Worm (Caenorhabditis elegans) whole organism, young adult: ENCODE data around the gene C36C9.5.

Experiments
- B0019.2 ChIP-seq: fragments of 200-800 bp; sonication (Bioruptor generic); conservative IDR thresholded peaks from 2 replicates; pipeline ENCODE4 v1.3.6; 2022; ENCODE audit warnings: missing genetic modification reagents, missing genetic modification characterization, missing compliant biosample characterization
- B0035.1 ChIP-seq: sonication (generic microtip); optimal IDR thresholded peaks from 2 replicates; lab custom pipeline; 2016; ENCODE audit warnings: missing genetic modification characterization, mild to moderate bottlenecking, missing compliant biosample characterization, missing genotype, missing genetic modification reagents
- B0261.1 ChIP-seq: sonication (generic microtip); optimal IDR thresholded peaks from 2 replicates; lab custom pipeline; 2016; ENCODE audit warnings: mild to moderate bottlenecking, missing genetic modification characterization, moderate library complexity, missing compliant biosample characterization
- D2030.7 ChIP-seq: fragments of 200-800 bp; sonication (Bioruptor generic); IDR thresholded peaks from 2 replicates; pipeline ENCODE4 v1.3.6; 2022; ENCODE audit warnings: missing genetic modification reagents, missing genetic modification characterization, missing compliant biosample characterization
- F23B12.7 ChIP-seq: sonication (generic microtip); optimal IDR thresholded peaks from 2 replicates; lab custom pipeline; 2017; ENCODE audit warnings: missing genetic modification characterization, mild to moderate bottlenecking, missing compliant biosample characterization, antibody characterized with exemption, moderate library complexity; ENCODE audit not compliant: insufficient read depth
- F37B4.10 ChIP-seq: fragments of 200-800 bp; sonication (Bioruptor generic); IDR thresholded peaks from 2 replicates; pipeline ENCODE4 v1.3.6; 2022; ENCODE audit warnings: missing genetic modification characterization, missing compliant biosample characterization
- F52B5.7 ChIP-seq: sonication (generic microtip); optimal IDR thresholded peaks from 2 replicates; lab custom pipeline; 2016; ENCODE audit warnings: mild to moderate bottlenecking, missing genetic modification characterization, missing compliant biosample characterization
- K11D2.4 ChIP-seq: fragments of 200-800 bp; sonication (Bioruptor generic); IDR thresholded peaks from 2 replicates; pipeline ENCODE4 v1.3.6; 2022; ENCODE audit warnings: missing genetic modification reagents, missing genetic modification characterization, missing compliant biosample characterization
- Y53F4B.3 ChIP-seq: fragments of 200-800 bp; sonication (Bioruptor generic); IDR thresholded peaks from 2 replicates; pipeline ENCODE4 v1.3.6; 2022; ENCODE audit warnings: missing genetic modification reagents, missing genetic modification characterization, missing compliant biosample characterization
- Y53G8AR.9 ChIP-seq: fragments of 200-800 bp; sonication (Bioruptor generic); conservative IDR thresholded peaks from 2 replicates; pipeline ENCODE4 v1.3.6; 2022; ENCODE audit warnings: missing genetic modification reagents, missing genetic modification characterization, missing compliant biosample characterization
- Y79H2A.3 ChIP-seq: fragments of 200-800 bp; sonication (Bioruptor generic); conservative IDR thresholded peaks from 2 replicates; pipeline ENCODE4 v1.3.6; 2022; ENCODE audit warnings: missing genetic modification reagents, missing genetic modification characterization, missing compliant biosample characterization
- atf-7 ChIP-seq: sonication (generic microtip); optimal IDR thresholded peaks from 2 replicates; lab custom pipeline; 2017; ENCODE audit warnings: mild to moderate bottlenecking, missing genetic modification characterization, missing compliant biosample characterization
- athp-1 ChIP-seq: sonication (generic microtip); optimal IDR thresholded peaks from 2 replicates; lab custom pipeline; 2017; ENCODE audit warnings: mild to moderate bottlenecking, missing genetic modification characterization, missing compliant biosample characterization
- attf-5 ChIP-seq: fragments of 200-800 bp; sonication (Bioruptor generic); optimal IDR thresholded peaks from 2 replicates; lab custom pipeline; 2018; ENCODE audit warnings: mild to moderate bottlenecking, missing genetic modification characterization, missing compliant biosample characterization
- bed-1 ChIP-seq: fragments of 200-800 bp; sonication (Bioruptor generic); IDR thresholded peaks from 2 replicates; pipeline ENCODE4 v1.3.6; 2022; ENCODE audit warnings: missing genetic modification reagents, missing genetic modification characterization, missing compliant biosample characterization
- bed-2 ChIP-seq: fragments of 200-800 bp; sonication (Bioruptor generic); IDR thresholded peaks from 2 replicates; pipeline ENCODE4 v1.3.6; 2022; ENCODE audit warnings: missing genetic modification reagents, missing genetic modification characterization, missing compliant biosample characterization
- ceh-40 ChIP-seq: fragments of 200-800 bp; sonication (Bioruptor generic); IDR thresholded peaks from 2 replicates; pipeline ENCODE4 v1.3.6; 2022; ENCODE audit warnings: missing genetic modification characterization, missing compliant biosample characterization
- ceh-58 ChIP-seq: fragments of 200-800 bp; sonication (Bioruptor generic); IDR thresholded peaks from 2 replicates; pipeline ENCODE4 v1.3.6; 2022; ENCODE audit warnings: missing genetic modification characterization, missing compliant biosample characterization
- ceh-79 ChIP-seq: sonication (generic microtip); optimal IDR thresholded peaks from 2 replicates; lab custom pipeline; 2017; ENCODE audit warnings: mild to moderate bottlenecking, missing genetic modification characterization, missing compliant biosample characterization
- efl-1 ChIP-seq: fragments of 150-350 bp; optimal IDR thresholded peaks from 2 replicates; lab custom pipeline; 2014; ENCODE audit warnings: missing biosample characterization, missing genetic modification reagents, missing genetic modification characterization
- egl-44 ChIP-seq: fragments of 200-800 bp; sonication (Bioruptor generic); IDR thresholded peaks from 2 replicates; pipeline ENCODE4 v1.3.6; 2022; ENCODE audit warnings: missing genetic modification reagents, missing genetic modification characterization, missing compliant biosample characterization
- hlh-26 ChIP-seq: fragments of 200-800 bp; sonication (Bioruptor generic); conservative IDR thresholded peaks from 2 replicates; pipeline ENCODE4 v1.3.6; 2022; ENCODE audit warnings: missing genetic modification reagents, missing genetic modification characterization, missing compliant biosample characterization
- hmg-1.2 ChIP-seq: fragments of 200-800 bp; sonication (Bioruptor generic); IDR thresholded peaks from 2 replicates; pipeline ENCODE4 v1.3.6; 2022; ENCODE audit warnings: missing genetic modification reagents, missing genetic modification characterization, missing compliant biosample characterization
- hrde-1 ChIP-seq: sonication (generic microtip); optimal IDR thresholded peaks from 2 replicates; lab custom pipeline; 2016; ENCODE audit warnings: missing genetic modification characterization, mild to moderate bottlenecking, missing compliant biosample characterization, moderate library complexity, missing genotype, missing genetic modification reagents, borderline replicate concordance
- hsf-1 ChIP-seq: fragments of 200-800 bp; sonication (Bioruptor generic); IDR thresholded peaks from 2 replicates; pipeline ENCODE4 v1.3.6; 2022; ENCODE audit warnings: missing genetic modification reagents, missing genetic modification characterization, missing compliant biosample characterization
- let-526 ChIP-seq: fragments of 200-800 bp; sonication (Bioruptor generic); IDR thresholded peaks from 2 replicates; pipeline ENCODE4 v1.3.6; 2022; ENCODE audit warnings: missing genetic modification reagents, missing genetic modification characterization, missing compliant biosample characterization
- let-607 ChIP-seq, 2 experiments: fragments of 200-800 bp in 1 of 2; sonication (Bioruptor generic) in 1 of 2; sonication (generic microtip) in 1 of 2; optimal IDR thresholded peaks; 2 replicates each; lab custom pipeline; 2016 to 2018; ENCODE audit warnings: mild to moderate bottlenecking in 2 of 2, missing compliant biosample characterization in 2 of 2, missing genetic modification characterization in 2 of 2, moderate library complexity in 2 of 2, missing genotype in 1 of 2
- lsy-27 ChIP-seq: sonication (generic microtip); optimal IDR thresholded peaks from 2 replicates; lab custom pipeline; 2017; ENCODE audit warnings: missing genetic modification characterization, mild to moderate bottlenecking, missing compliant biosample characterization, antibody characterized with exemption, missing genotype, borderline replicate concordance; ENCODE audit not compliant: insufficient read depth
- mcd-1 ChIP-seq: fragments of 200-800 bp; sonication (Bioruptor generic); IDR thresholded peaks from 2 replicates; pipeline ENCODE4 v1.3.6; 2022; ENCODE audit warnings: missing genetic modification reagents, missing genetic modification characterization, missing compliant biosample characterization
- mel-28 ChIP-seq: sonication (generic microtip); optimal IDR thresholded peaks from 2 replicates; lab custom pipeline; 2016; ENCODE audit warnings: borderline replicate concordance, mild to moderate bottlenecking, missing genetic modification characterization, missing compliant biosample characterization
- mes-4 ChIP-seq: sonication (generic microtip); optimal IDR thresholded peaks from 2 replicates; lab custom pipeline; 2016; ENCODE audit warnings: missing genotype, missing genetic modification characterization, missing compliant biosample characterization
- nfya-1 ChIP-seq: sonication (generic microtip); optimal IDR thresholded peaks from 2 replicates; lab custom pipeline; 2017; ENCODE audit warnings: antibody characterized with exemption, missing compliant biosample characterization, missing genetic modification characterization, borderline replicate concordance; ENCODE audit not compliant: insufficient read depth
- nhr-179 ChIP-seq: sonication (generic microtip); optimal IDR thresholded peaks from 2 replicates; lab custom pipeline; 2016; ENCODE audit warnings: mild to moderate bottlenecking, missing genetic modification characterization, missing compliant biosample characterization
- repo-1 ChIP-seq: sonication (generic microtip); optimal IDR thresholded peaks from 2 replicates; lab custom pipeline; 2017; ENCODE audit warnings: mild to moderate bottlenecking, missing genetic modification characterization, missing compliant biosample characterization
- snpc-1.3 ChIP-seq: sonication (generic microtip); optimal IDR thresholded peaks from 2 replicates; lab custom pipeline; 2017; ENCODE audit warnings: missing genetic modification characterization, mild to moderate bottlenecking, missing compliant biosample characterization, antibody characterized with exemption, moderate library complexity, missing genotype, missing genetic modification reagents; ENCODE audit not compliant: insufficient read depth
- snpc-4 ChIP-seq, 5 experiments: fragments of 150-350 bp in 1 of 5; sonication (generic microtip) in 4 of 5; optimal IDR thresholded peaks; 2 replicates each; lab custom pipeline; 2014 to 2018; ENCODE audit warnings: missing genetic modification characterization in 5 of 5, missing biosample characterization in 3 of 5, antibody characterized with exemption in 2 of 5, mild to moderate bottlenecking in 2 of 5, missing compliant biosample characterization in 2 of 5, missing genotype in 2 of 5, moderate library complexity in 2 of 5, missing genetic modification reagents in 1 of 5
- ztf-26 ChIP-seq: sonication (generic microtip); optimal IDR thresholded peaks from 2 replicates; lab custom pipeline; 2017; ENCODE audit warnings: missing genetic modification characterization, missing compliant biosample characterization
- ztf-6 ChIP-seq: fragments of 200-800 bp; sonication (Bioruptor generic); IDR thresholded peaks from 2 replicates; pipeline ENCODE4 v1.3.6; 2022; ENCODE audit warnings: missing genetic modification reagents, missing genetic modification characterization, missing compliant biosample characterization

C36C9.5 gene

ce11 chrX:1674056-1674455, 29.7 kb downstream of the C36C9.5 start, which contains the start of gene tbx-31:
Gene tbx-31, minus strand, starts transcription at chrX:1674156.
- TF ChIP-seq Y53F4B.3 (GFP tag; lab: Robert Waterston, UW) (no peak), ceh-79 (tag; lab: Kevin White, UChicago) (no peak), snpc-4 (GFP tag; optimal IDR thresholded peaks at IDR 0.05; lab: Kevin White, UChicago) (no peak), snpc-4 (tag; optimal IDR thresholded peaks at IDR 0.05; lab: Kevin White, UChicago) (no peak), Y53G8AR.9 (GFP tag; lab: Robert Waterston, UW) (no peak), let-607 (tag; optimal IDR thresholded peaks at IDR 0.05; lab: Kevin White, UChicago) (no peak), ceh-40 (no peak), attf-5 (GFP tag; lab: Kevin White, UChicago) (no peak), F52B5.7 (tag; lab: Kevin White, UChicago) (no peak)
- TF ChIP-seq, all 124 proteins: peak for 0

DNA sequence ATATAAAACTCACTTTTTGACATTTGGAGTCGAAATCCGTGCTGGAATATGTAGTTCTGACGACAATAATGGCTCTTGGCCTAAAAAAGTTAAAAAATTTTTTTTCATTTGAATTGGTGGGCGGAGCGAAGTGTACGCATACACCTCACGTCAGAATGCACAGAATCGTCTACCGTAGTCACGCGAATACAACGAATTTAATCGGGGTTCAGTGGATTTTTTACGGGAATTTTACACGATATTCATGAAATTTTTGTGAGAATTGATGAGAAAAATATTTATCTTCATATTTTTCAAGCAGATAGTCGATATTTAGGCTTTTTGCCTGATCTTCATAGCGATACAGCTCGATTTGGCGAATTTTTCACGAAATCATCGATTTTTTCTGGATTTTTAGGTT, 35.0 kb downstream of the C36C9.5 start, which contains the start of gene R09H3.3:
TSS of gene R09H3.3 (minus strand) at position 101 of the 400 bp plus-strand sequence.
- TF ChIP-seq attf-5 (GFP tag; lab: Kevin White, UChicago) (no peak), B0035.1 (tag; lab: Kevin White, UChicago) (no peak), atf-7 (no peak), egl-44 (no peak), hsf-1 (GFP tag; lab: Robert Waterston, UW) (no peak), K11D2.4 (GFP tag; lab: Robert Waterston, UW) (no peak), hlh-26 (no peak), let-526 (no peak), mel-28 (no peak), Y79H2A.3 (GFP tag; lab: Robert Waterston, UW) (no peak), ztf-6 (no peak), B0261.1 (tag; lab: Kevin White, UChicago) (no peak), ceh-58 (GFP tag; lab: Robert Waterston, UW) (no peak), nhr-179 (tag; lab: Kevin White, UChicago) (no peak), bed-2 (no peak), F37B4.10 (no peak), nfya-1 (tag; lab: Kevin White, UChicago) (no peak), lsy-27 (no peak), mcd-1 (GFP tag; lab: Robert Waterston, UW) (no peak)
- TF ChIP-seq, all 124 proteins: peak for 0

DNA sequence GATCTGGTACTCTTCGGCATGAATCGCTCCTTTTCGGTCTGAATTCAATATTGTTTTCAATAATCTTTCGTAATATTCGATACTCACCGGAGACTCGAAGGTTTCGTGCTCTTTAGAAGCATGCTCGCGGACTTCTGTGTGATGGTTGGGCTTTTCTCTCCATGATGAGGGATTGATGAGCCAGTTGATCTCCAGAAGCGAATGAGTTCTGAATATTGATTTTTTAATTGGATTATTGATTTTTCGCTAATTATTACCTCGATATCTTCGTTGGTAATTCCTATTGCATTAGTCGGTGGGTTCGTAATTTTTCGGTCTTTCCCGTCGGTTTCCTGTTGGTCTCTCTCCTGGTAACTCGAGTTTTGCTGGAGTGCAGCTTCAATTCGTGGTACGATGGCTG, 36.7 kb downstream of the C36C9.5 start:
- TF ChIP-seq efl-1 (GFP tag; lab: Kevin White, UChicago) (no peak), F37B4.10 (no peak), mes-4 (tag; lab: Kevin White, UChicago) (no peak), athp-1 (no peak), D2030.7 (no peak), snpc-1.3 (tag; lab: Kevin White, UChicago) (no peak), hmg-1.2 (GFP tag; lab: Robert Waterston, UW) (no peak), mel-28 (no peak), repo-1 (tag; lab: Kevin White, UChicago) (no peak), bed-1 (GFP tag; lab: Robert Waterston, UW) (no peak), hsf-1 (GFP tag; lab: Robert Waterston, UW) (no peak), ztf-26 (tag; lab: Kevin White, UChicago) (no peak), egl-44 (no peak), B0019.2 (GFP tag; lab: Robert Waterston, UW) (no peak), F23B12.7 (no peak), hrde-1 (tag; lab: Kevin White, UChicago) (no peak)
